Worm (Caenorhabditis elegans): ENCODE measurements around the gene clec-182.

ce11 chrIV:8844457-8844856, 46.3 kb upstream of the clec-182 start, which contains the start of gene T11B7.2:
- TF ChIP-seq T22C8.4 (GFP tag; IDR thresholded peaks at IDR 0.05) (no peak), cog-1 (tag; optimal IDR thresholded peaks at IDR 0.05) (no peak), med-1 (GFP tag; optimal IDR thresholded peaks at IDR 0.05; ENCODE audit: insufficient read depth) (no peak), ref-1 (GFP tag; conservative IDR thresholded peaks at IDR 0.05) (no peak)
